Fruit fly (Drosophila melanogaster) whole organism, embryonic: ENCODE data around the gene Alp10.
A peak's percentile ranks its signal among the peaks of the same experiment; 100 is the strongest.

Experiments
- Bdp1 ChIP-seq: fragments of 200-800 bp; sonication (Bioruptor generic); optimal IDR thresholded peaks from 3 replicates; lab custom pipeline; 2016; ENCODE audit warnings: missing biosample characterization, missing genetic modification characterization
- CG10654 ChIP-seq: fragments of 200-800 bp; sonication (Bioruptor generic); optimal IDR thresholded peaks from 2 replicates; lab custom pipeline; 2016; ENCODE audit warnings: missing biosample characterization, missing genetic modification characterization
- CG11456 ChIP-seq: fragments of 200-800 bp; sonication (Bioruptor generic); IDR thresholded peaks from 3 replicates; pipeline ENCODE4 v1.3.6; 2022; ENCODE audit warnings: missing biosample characterization, missing genetic modification characterization
- CG12155 ChIP-seq: fragments of 200-800 bp; sonication (Bioruptor generic); optimal IDR thresholded peaks from 3 replicates; lab custom pipeline; 2016; ENCODE audit warnings: missing biosample characterization, missing genetic modification characterization
- CG12659 ChIP-seq: fragments of 200-800 bp; sonication (Bioruptor generic); optimal IDR thresholded peaks from 3 replicates; lab custom pipeline; 2017; ENCODE audit warnings: mild to moderate bottlenecking, missing biosample characterization, missing genetic modification reagents, missing genetic modification characterization
- CG13287 ChIP-seq: fragments of 200-800 bp; sonication (Bioruptor generic); IDR thresholded peaks from 2 replicates; pipeline ENCODE4 v1.3.6; 2022; ENCODE audit warnings: missing biosample characterization, missing genetic modification characterization; ENCODE audit not compliant: partially characterized antibody
- CG13296 ChIP-seq: fragments of 200-800 bp; sonication (Bioruptor generic); optimal IDR thresholded peaks from 3 replicates; lab custom pipeline; 2018; ENCODE audit warnings: missing biosample characterization, mild to moderate bottlenecking, missing genetic modification characterization
- CG16779 ChIP-seq: fragments of 200-800 bp; sonication (Bioruptor generic); IDR thresholded peaks from 2 replicates; pipeline ENCODE4 v1.3.6; 2022; ENCODE audit warnings: missing biosample characterization, missing genetic modification characterization
- CG17802 ChIP-seq: fragments of 200-800 bp; sonication (Bioruptor generic); optimal IDR thresholded peaks from 2 replicates; lab custom pipeline; 2018; ENCODE audit warnings: missing biosample characterization, mild to moderate bottlenecking, missing genetic modification characterization, moderate library complexity
- CG18619 ChIP-seq: fragments of 200-800 bp; sonication (Bioruptor generic); optimal IDR thresholded peaks from 3 replicates; lab custom pipeline; 2017; ENCODE audit warnings: missing biosample characterization, mild to moderate bottlenecking, missing genetic modification characterization
- CG32532 ChIP-seq: fragments of 200-800 bp; sonication (Bioruptor generic); IDR thresholded peaks from 2 replicates; pipeline ENCODE4 v1.3.6; 2022; ENCODE audit warnings: missing biosample characterization, missing genetic modification characterization
- CG32767 ChIP-seq: fragments of 200-800 bp; sonication (Bioruptor generic); IDR thresholded peaks from 2 replicates; pipeline ENCODE4 v1.3.6; 2022; ENCODE audit warnings: missing biosample characterization, missing genetic modification characterization
- CG42726 ChIP-seq: fragments of 200-800 bp; sonication (Bioruptor generic); IDR thresholded peaks from 2 replicates; pipeline ENCODE4 v1.3.6; 2022; ENCODE audit warnings: missing biosample characterization, missing genetic modification characterization; ENCODE audit not compliant: partially characterized antibody
- CG4617 ChIP-seq: fragments of 200-800 bp; sonication (Bioruptor generic); optimal IDR thresholded peaks from 3 replicates; lab custom pipeline; 2016; ENCODE audit warnings: missing biosample characterization, missing genetic modification characterization, borderline replicate concordance
- CG4707 ChIP-seq: fragments of 200-800 bp; sonication (Bioruptor generic); optimal IDR thresholded peaks from 2 replicates; lab custom pipeline; 2018; ENCODE audit warnings: missing biosample characterization, mild to moderate bottlenecking, missing genetic modification characterization, moderate library complexity
- CG4820 ChIP-seq: fragments of 200-800 bp; sonication (Bioruptor generic); optimal IDR thresholded peaks from 3 replicates; lab custom pipeline; 2016; ENCODE audit warnings: missing biosample characterization, missing genetic modification characterization
- CG7987 ChIP-seq: fragments of 200-800 bp; sonication (Bioruptor generic); optimal IDR thresholded peaks from 2 replicates; lab custom pipeline; 2018; ENCODE audit warnings: missing biosample characterization, mild to moderate bottlenecking, missing genetic modification characterization, moderate library complexity
- Camta ChIP-seq: fragments of 200-800 bp; sonication (Bioruptor generic); optimal IDR thresholded peaks from 2 replicates; lab custom pipeline; 2016; ENCODE audit warnings: missing biosample characterization, missing genetic modification characterization
- D19B ChIP-seq: fragments of 200-800 bp; sonication (Bioruptor generic); optimal IDR thresholded peaks from 2 replicates; lab custom pipeline; 2017; ENCODE audit warnings: missing biosample characterization, mild to moderate bottlenecking, missing genetic modification characterization
- Dp ChIP-seq: fragments of 200-800 bp; sonication (Bioruptor generic); optimal IDR thresholded peaks from 2 replicates; lab custom pipeline; 2018; ENCODE audit warnings: missing biosample characterization, mild to moderate bottlenecking, missing genetic modification characterization, moderate library complexity
- Eip74EF ChIP-seq, 2 experiments: fragments of 200-800 bp in 1 of 2; fragments of >200 bp in 1 of 2; sonication (Bioruptor generic) in 1 of 2; optimal IDR thresholded peaks; 2 replicates each; lab custom pipeline; 2017 to 2019; ENCODE audit warnings: missing biosample characterization in 2 of 2, missing genetic modification characterization in 2 of 2, mild to moderate bottlenecking in 1 of 2, moderate library complexity in 1 of 2
- H15 ChIP-seq: fragments of 200-800 bp; sonication (Bioruptor generic); IDR thresholded peaks from 3 replicates; pipeline ENCODE4 v1.3.6; 2022; ENCODE audit warnings: missing biosample characterization, missing genetic modification characterization
- MBD-R2 ChIP-seq: fragments of 200-800 bp; sonication (Bioruptor generic); IDR thresholded peaks from 2 replicates; pipeline ENCODE4 v1.3.6; 2022; ENCODE audit warnings: missing biosample characterization, missing genetic modification characterization
- MESR4 ChIP-seq: fragments of 200-800 bp; sonication (Bioruptor generic); optimal IDR thresholded peaks from 2 replicates; lab custom pipeline; 2018; ENCODE audit warnings: missing biosample characterization, mild to moderate bottlenecking, missing genetic modification characterization, moderate library complexity
- Max ChIP-seq: fragments of 200-800 bp; sonication (Bioruptor generic); optimal IDR thresholded peaks from 2 replicates; lab custom pipeline; 2016; ENCODE audit warnings: missing biosample characterization, mild to moderate bottlenecking, missing genetic modification characterization
- Opbp ChIP-seq: fragments of 200-800 bp; sonication (Bioruptor generic); IDR thresholded peaks from 3 replicates; pipeline ENCODE4 v1.3.6; 2022; ENCODE audit warnings: missing biosample characterization, missing genetic modification characterization; ENCODE audit not compliant: partially characterized antibody
- Ravus ChIP-seq: fragments of 200-800 bp; sonication (Bioruptor generic); IDR thresholded peaks from 2 replicates; pipeline ENCODE4 v1.3.6; 2022; ENCODE audit warnings: missing biosample characterization, missing genetic modification characterization
- Sry-δ ChIP-seq: fragments of 200-800 bp; sonication (Bioruptor generic); optimal IDR thresholded peaks from 2 replicates; lab custom pipeline; 2016; ENCODE audit warnings: missing biosample characterization, missing genetic modification characterization
- ap ChIP-seq: fragments of 200-800 bp; sonication (Bioruptor generic); IDR thresholded peaks from 2 replicates; pipeline ENCODE4 v1.3.6; 2022; ENCODE audit warnings: missing biosample characterization, missing genetic modification characterization
- bowl ChIP-seq: fragments of 200-800 bp; sonication (Bioruptor generic); IDR thresholded peaks from 2 replicates; pipeline ENCODE4 v1.3.6; 2022; ENCODE audit warnings: missing biosample characterization, missing genetic modification characterization
- cad ChIP-seq: fragments of >200 bp; optimal IDR thresholded peaks from 2 replicates; lab custom pipeline; 2017; ENCODE audit warnings: missing biosample characterization, missing genetic modification characterization
- cg ChIP-seq: fragments of 200-800 bp; sonication (Bioruptor generic); optimal IDR thresholded peaks from 3 replicates; lab custom pipeline; 2019; ENCODE audit warnings: missing biosample characterization, mild to moderate bottlenecking, missing genetic modification characterization, moderate library complexity
- croc ChIP-seq: fragments of 200-800 bp; sonication (Bioruptor generic); conservative IDR thresholded peaks from 3 replicates; pipeline ENCODE4 v1.3.6; 2022; ENCODE audit warnings: missing biosample characterization, missing genetic modification characterization
- crp ChIP-seq, 2 experiments: fragments of 200-800 bp; sonication (Bioruptor generic); optimal IDR thresholded peaks; 2 replicates in 1 of 2; 3 replicates in 1 of 2; lab custom pipeline; 2017; ENCODE audit warnings: missing biosample characterization in 2 of 2, missing genetic modification characterization in 2 of 2, mild to moderate bottlenecking in 1 of 2, moderate library complexity in 1 of 2
- disco-r ChIP-seq: fragments of 200-800 bp; sonication (Bioruptor generic); optimal IDR thresholded peaks from 2 replicates; lab custom pipeline; 2016; ENCODE audit warnings: missing biosample characterization, missing genetic modification characterization
- fd96Cb ChIP-seq: fragments of 200-800 bp; sonication (Bioruptor generic); optimal IDR thresholded peaks from 2 replicates; lab custom pipeline; 2018; ENCODE audit warnings: missing biosample characterization, mild to moderate bottlenecking, missing genetic modification characterization, moderate library complexity
- ftz-f1 ChIP-seq: fragments of 200-800 bp; sonication (Bioruptor generic); optimal IDR thresholded peaks from 2 replicates; lab custom pipeline; 2016; ENCODE audit warnings: missing biosample characterization, missing genetic modification characterization
- ken ChIP-seq: fragments of 200-800 bp; sonication (Bioruptor generic); IDR thresholded peaks from 3 replicates; pipeline ENCODE4 v1.3.6; 2022; ENCODE audit warnings: missing biosample characterization, missing genetic modification characterization
- lilli ChIP-seq: fragments of 200-800 bp; sonication (Bioruptor generic); optimal IDR thresholded peaks from 3 replicates; lab custom pipeline; 2016; ENCODE audit warnings: missing biosample characterization, missing genetic modification characterization
- lov ChIP-seq, 2 experiments: fragments of 200-800 bp in 1 of 2; fragments of >200 bp in 1 of 2; sonication (Bioruptor generic) in 1 of 2; IDR thresholded peaks in 1 of 2; optimal IDR thresholded peaks in 1 of 2; 2 replicates in 1 of 2; 3 replicates in 1 of 2; pipeline versions ENCODE4 v1.3.6 to Lab custom; 2017 to 2022; ENCODE audit warnings: missing biosample characterization in 1 of 2, missing genetic modification characterization in 1 of 2
- luna ChIP-seq: fragments of 200-800 bp; sonication (Bioruptor generic); optimal IDR thresholded peaks from 2 replicates; lab custom pipeline; 2016; ENCODE audit warnings: missing biosample characterization, missing genetic modification characterization
- maf-S ChIP-seq: fragments of 200-800 bp; sonication (Bioruptor generic); optimal IDR thresholded peaks from 2 replicates; lab custom pipeline; 2016; ENCODE audit warnings: missing biosample characterization, missing genetic modification characterization
- prd ChIP-seq, 3 experiments: fragments of >200 bp in 2 of 3; fragments of 200-800 bp in 1 of 3; sonication (Bioruptor generic) in 1 of 3; optimal IDR thresholded peaks in 2 of 3; IDR thresholded peaks in 1 of 3; 2 replicates in 2 of 3; 3 replicates in 1 of 3; pipeline versions ENCODE4 v1.3.6 to Lab custom; 2017 to 2022; ENCODE audit warnings: missing biosample characterization in 1 of 3, missing genetic modification characterization in 1 of 3
- pzg ChIP-seq: fragments of 200-800 bp; sonication (Bioruptor generic); optimal IDR thresholded peaks from 3 replicates; lab custom pipeline; 2018; ENCODE audit warnings: missing biosample characterization, mild to moderate bottlenecking, missing genetic modification characterization, moderate library complexity
- repo ChIP-seq: fragments of 200-800 bp; sonication (Bioruptor generic); optimal IDR thresholded peaks from 2 replicates; lab custom pipeline; 2016; ENCODE audit warnings: missing biosample characterization, missing genetic modification characterization
- sd ChIP-seq: fragments of 200-800 bp; sonication (Bioruptor generic); optimal IDR thresholded peaks from 3 replicates; lab custom pipeline; 2018; ENCODE audit warnings: missing biosample characterization, mild to moderate bottlenecking, missing genetic modification characterization, moderate library complexity
- slbo ChIP-seq: fragments of 200-800 bp; sonication (Bioruptor generic); IDR thresholded peaks from 2 replicates; pipeline ENCODE4 v1.3.6; 2022; ENCODE audit warnings: missing biosample characterization, missing genetic modification characterization
- tin ChIP-seq: fragments of 200-800 bp; sonication (Bioruptor generic); optimal IDR thresholded peaks from 3 replicates; lab custom pipeline; 2016; ENCODE audit warnings: missing biosample characterization, missing genetic modification characterization
- tx ChIP-seq: fragments of 200-800 bp; sonication (Bioruptor generic); optimal IDR thresholded peaks from 2 replicates; lab custom pipeline; 2016; ENCODE audit warnings: missing biosample characterization, missing genetic modification characterization
- zfh1 ChIP-seq: fragments of 200-800 bp; sonication (Bioruptor generic); IDR thresholded peaks from 3 replicates; pipeline ENCODE4 v1.3.6; 2022; ENCODE audit warnings: missing biosample characterization, missing genetic modification characterization

Gene Alp10

dm6 chr3L:5561341-5561740 lies 33.7 kb downstream of the Alp10 start, which contains the start of gene sinu (continued):
- TF ChIP-seq CG11456 (GFP tag; lab: Robert Waterston, UW) (no peak), cad (GFP tag; lab: Kevin White, UChicago) (no peak), Dp (GFP tag; lab: Kevin White, UChicago) (peak; percentile 17), Opbp (GFP tag; lab: Robert Waterston, UW) (no peak), MBD-R2 (GFP tag; lab: Robert Waterston, UW) (peak; percentile 61), disco-r (GFP tag; lab: Kevin White, UChicago) (no peak), CG12659 (peak; percentile 4), D19B (GFP tag; lab: Kevin White, UChicago) (no peak), zfh1 (GFP tag; lab: Robert Waterston, UW) (no peak), CG4707 (GFP tag; lab: Kevin White, UChicago) (no peak), luna (GFP tag; lab: Kevin White, UChicago) (no peak), cg (GFP tag; lab: Kevin White, UChicago) (no peak), CG7987 (GFP tag; lab: Kevin White, UChicago) (no peak), lilli (GFP tag; lab: Kevin White, UChicago) (no peak), ken (GFP tag; lab: Robert Waterston, UW) (no peak), CG4820 (GFP tag; lab: Kevin White, UChicago) (no peak), CG18619 (GFP tag; lab: Kevin White, UChicago) (no peak), prd (optimal IDR thresholded peaks at IDR 0.05; lab: Kevin White, UChicago) (no peak), prd (GFP tag; IDR thresholded peaks at IDR 0.05; lab: Robert Waterston, UW) (no peak), pzg (GFP tag; lab: Kevin White, UChicago) (peak; percentile 40), Sry-δ (GFP tag; lab: Kevin White, UChicago) (no peak), lov (optimal IDR thresholded peaks at IDR 0.05; lab: Kevin White, UChicago) (no peak), lov (GFP tag; IDR thresholded peaks at IDR 0.05; lab: Robert Waterston, UW) (no peak), Camta (GFP tag; lab: Kevin White, UChicago) (no peak), CG32532 (GFP tag; lab: Robert Waterston, UW) (no peak), CG32767 (no peak), maf-S (GFP tag; lab: Kevin White, UChicago) (no peak), bowl (no peak), sd (tag; lab: Kevin White, UChicago) (peak; percentile 50), ap (no peak), tx (GFP tag; lab: Kevin White, UChicago) (no peak), H15 (GFP tag; lab: Robert Waterston, UW) (no peak), ftz-f1 (GFP tag; lab: Kevin White, UChicago) (no peak), fd96Cb (tag; lab: Kevin White, UChicago) (no peak), CG12155 (GFP tag; lab: Kevin White, UChicago) (no peak), croc (no peak), Bdp1 (GFP tag; lab: Kevin White, UChicago) (no peak), CG13287 (0 out of 2 replicates have a peak, but pooled peaks have one; percentile 22), repo (no peak), CG10654 (GFP tag; lab: Kevin White, UChicago) (no peak), Max (no peak), tin (GFP tag; lab: Kevin White, UChicago) (no peak), slbo (GFP tag; lab: Robert Waterston, UW) (no peak), Ravus (GFP tag; lab: Robert Waterston, UW) (no peak), crp (GFP tag; optimal IDR thresholded peaks at IDR 0.05; lab: Kevin White, UChicago) (peak in 1 of 2 experiments; percentile 70), Eip74EF (GFP tag; optimal IDR thresholded peaks at IDR 0.05; lab: Kevin White, UChicago) (no peak), CG16779 (GFP tag; lab: Robert Waterston, UW) (peak; percentile 32; the same call in 1 of the 2 replicates), MESR4 (GFP tag; lab: Kevin White, UChicago) (peak; percentile 84), CG4617 (GFP tag; lab: Kevin White, UChicago) (peak; percentile 71), CG13296 (GFP tag; lab: Kevin White, UChicago) (no peak), CG42726 (GFP tag; lab: Robert Waterston, UW) (no peak), CG17802 (tag; lab: Kevin White, UChicago) (no peak)
